Worm (Caenorhabditis elegans) whole organism, L2 larva: ENCODE results near the gene cyp-33C7.

Experiments used
- mab-5 ChIP-seq: fragments of 150-350 bp; optimal IDR thresholded peaks from 2 replicates; lab custom pipeline; 2014; ENCODE audit warnings: missing biosample characterization, missing genetic modification characterization
- unc-62 ChIP-seq: fragments of 150-350 bp; optimal IDR thresholded peaks from 2 replicates; lab custom pipeline; 2014; ENCODE audit warnings: missing biosample characterization, missing genetic modification reagents, missing genetic modification characterization

DNA sequence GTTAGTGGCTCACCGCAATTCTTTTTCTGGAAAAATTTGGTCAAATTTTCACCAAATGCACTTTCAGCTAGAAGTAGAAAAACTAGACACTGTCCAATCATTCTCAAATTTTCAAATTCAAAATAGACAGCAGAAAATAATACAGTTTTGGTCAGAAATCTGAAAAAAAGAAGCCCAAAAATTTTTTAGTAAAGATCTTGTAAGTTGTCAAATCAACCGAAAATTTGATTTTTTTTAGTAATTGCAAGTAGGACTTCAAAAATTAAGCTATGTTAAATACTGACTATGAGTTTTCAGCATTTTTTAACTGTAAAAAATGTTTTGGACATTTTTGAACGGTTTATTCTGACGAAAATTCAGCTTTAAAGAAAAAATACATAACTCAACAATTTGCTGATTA is 50.6 kb downstream of the cyp-33C7 start, which contains the start of gene Y19D10B.8:
- TF ChIP-seq mab-5 (tag; lab: Kevin White, UChicago) (no peak), unc-62 (GFP tag; lab: Kevin White, UChicago) (no peak)
